Worm (Caenorhabditis elegans): ENCODE results near the gene F09E5.12.
A peak's percentile ranks its signal among the peaks of the same experiment; 100 is the strongest.
"Not testable (repeated sequence)": the region's sequence is repeated elsewhere in the genome, so short reads cannot be mapped to it uniquely, and the experiment has no call there.

The F09E5.12 gene

DNA sequence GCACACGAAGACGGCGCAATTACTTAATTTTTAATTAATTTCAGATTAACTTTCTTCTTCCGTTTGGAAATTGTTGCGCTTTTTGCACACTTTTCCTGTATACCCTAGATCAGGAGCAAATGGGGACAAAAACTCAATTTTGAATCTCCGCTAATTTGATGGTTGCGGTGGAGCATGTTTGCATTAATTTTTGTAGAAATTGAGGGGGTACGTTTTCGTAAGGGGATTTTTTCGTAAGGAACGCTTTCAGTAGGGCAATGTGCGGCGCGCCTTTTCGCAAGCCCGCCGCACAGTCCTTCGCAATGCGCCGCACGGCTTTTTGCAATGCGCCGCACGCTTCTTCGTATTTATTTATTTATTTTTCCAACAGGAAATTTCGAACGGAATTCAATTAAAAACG, 24.2 kb downstream of the F09E5.12 start:
- TF ChIP-seq arid-1 (GFP tag; conservative IDR thresholded peaks at IDR 0.05) (peak; percentile 84), hlh-30 (tag; optimal IDR thresholded peaks at IDR 0.05; ENCODE audit: insufficient read depth) (peak; percentile 8), vab-7 (GFP tag; IDR thresholded peaks at IDR 0.05) (peak; percentile 90), nhr-6 (tag; optimal IDR thresholded peaks at IDR 0.05) (peak; percentile 41), php-3 (GFP tag; IDR thresholded peaks at IDR 0.05) (peak; percentile 92), dmd-9 (GFP tag; IDR thresholded peaks at IDR 0.05) (peak; percentile 85; the same call in 1 of the 2 replicates), hif-1 (tag; optimal IDR thresholded peaks at IDR 0.05) (peak in 1 of 2 experiments; percentile 12), zfp-3 (GFP tag; conservative IDR thresholded peaks at IDR 0.05) (peak; percentile 89), duxl-1 (tag; optimal IDR thresholded peaks at IDR 0.05; ENCODE audit: poor library complexity) (peak; percentile 43), hlh-11 (tag; optimal IDR thresholded peaks at IDR 0.05) (peak; percentile 39), nhr-42 (GFP tag; IDR thresholded peaks at IDR 0.05) (peak; percentile 92), dpl-1 (GFP tag; optimal IDR thresholded peaks at IDR 0.05) (peak; percentile 78), snpc-1.2 (GFP tag; IDR thresholded peaks at IDR 0.05) (peak; percentile 85), tra-1 (GFP tag; IDR thresholded peaks at IDR 0.05) (peak; percentile 88), ceh-44 (GFP tag; IDR thresholded peaks at IDR 0.05) (peak; percentile 84), mep-1 (tag; optimal IDR thresholded peaks at IDR 0.05) (peak; percentile 58), lim-7 (GFP tag; IDR thresholded peaks at IDR 0.05) (peak; percentile 59), madf-5 (GFP tag; IDR thresholded peaks at IDR 0.05) (peak in 1 of 2 experiments; percentile 86; a peak in 2 of 4 replicates), lin-29 (GFP tag; IDR thresholded peaks at IDR 0.05) (peak; percentile 83), ceh-20 (GFP tag; IDR thresholded peaks at IDR 0.05) (peak; percentile 93), daf-19 (GFP tag; conservative IDR thresholded peaks at IDR 0.05) (peak; percentile 46; the same call in 1 of the 2 replicates), lin-1 (GFP tag; IDR thresholded peaks at IDR 0.05) (peak; percentile 88), mdt-29 (GFP tag; IDR thresholded peaks at IDR 0.05) (peak; percentile 67; the same call in 1 of the 2 replicates), lin-38 (GFP tag; IDR thresholded peaks at IDR 0.05) (peak; percentile 99), nhr-41 (GFP tag; IDR thresholded peaks at IDR 0.05) (peak; percentile 56; the same call in 1 of the 2 replicates), ctbp-1 (GFP tag; IDR thresholded peaks at IDR 0.05) (peak; percentile 95), nhr-102 (tag; optimal IDR thresholded peaks at IDR 0.05) (peak; percentile 40), hmg-1.1 (GFP tag; IDR thresholded peaks at IDR 0.05) (peak; percentile 94), egl-43 (GFP tag; IDR thresholded peaks at IDR 0.05) (peak; percentile 91), aha-1 (tag) (peak; percentile 63), dmd-6 (GFP tag; IDR thresholded peaks at IDR 0.05) (peak; percentile 90), nhr-77 (tag; optimal IDR thresholded peaks at IDR 0.05) (peak; percentile 27), unc-130 (GFP tag; optimal IDR thresholded peaks at IDR 0.05) (peak; percentile 15), saeg-2 (GFP tag; IDR thresholded peaks at IDR 0.05) (peak; percentile 90), set-16 (GFP tag; IDR thresholded peaks at IDR 0.05) (peak; percentile 65; the same call in 1 of the 2 replicates), nhr-48 (tag; optimal IDR thresholded peaks at IDR 0.05) (peak; percentile 0), madf-9 (GFP tag; conservative IDR thresholded peaks at IDR 0.05) (peak; percentile 72), daf-16 (tag; optimal IDR thresholded peaks at IDR 0.05) (peak; percentile 6), T20F7.1 (GFP tag; optimal IDR thresholded peaks at IDR 0.05) (peak; percentile 25), nhr-28 (tag; optimal IDR thresholded peaks at IDR 0.05) (peak; percentile 48), D1046.2 (GFP tag; IDR thresholded peaks at IDR 0.05) (peak; percentile 83; the same call in 1 of the 2 replicates), lsy-2 (tag; optimal IDR thresholded peaks at IDR 0.05) (peak; percentile 26 to 73), mes-2 (tag; optimal IDR thresholded peaks at IDR 0.05; ENCODE audit: poor library complexity, severe bottlenecking) (peak; percentile 85), Y48G9A.11 (GFP tag; IDR thresholded peaks at IDR 0.05) (peak; percentile 86), rbr-2 (tag; optimal IDR thresholded peaks at IDR 0.05) (peak; percentile 21), T26A8.4 (GFP tag; IDR thresholded peaks at IDR 0.05) (peak; percentile 97), ZK337.2 (GFP tag; IDR thresholded peaks at IDR 0.05) (peak; percentile 21; the same call in 1 of the 2 replicates), pha-4 (GFP tag; IDR thresholded peaks at IDR 0.05) (peak; percentile 93)
- not testable (repeated sequence) for TF ChIP-seq daf-16 (GFP tag; optimal IDR thresholded peaks at IDR 0.05); pha-4 (tag; optimal IDR thresholded peaks at IDR 0.05)
